Worm (Caenorhabditis elegans): Measurements from ENCODE around the gene R05C11.4.
"Not testable (repeated sequence)": the region's sequence is repeated elsewhere in the genome, so short reads cannot be mapped to it uniquely, and the experiment has no call there.

The R05C11.4 gene

DNA sequence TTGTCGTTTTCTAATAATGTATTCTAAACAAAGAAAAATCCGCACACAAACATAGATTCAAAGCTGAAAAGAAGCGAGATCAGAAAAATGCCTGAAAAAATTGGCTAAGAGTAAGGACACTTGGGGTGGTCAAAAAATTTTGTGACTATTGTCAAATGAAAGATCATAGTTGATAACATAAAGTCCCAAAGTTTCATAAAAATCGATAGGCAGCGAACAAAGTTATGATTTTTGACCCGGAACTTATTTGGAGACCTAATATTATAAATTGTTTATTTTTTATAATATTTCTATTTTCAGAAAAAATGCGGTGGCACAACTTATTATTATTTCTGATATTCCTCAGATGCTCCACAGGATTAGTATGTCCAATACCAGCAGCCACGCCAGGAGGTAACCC lies at the start of gene R05C11.4:
R05C11.4 (plus strand) TSS at position 301 of the 400 bp plus-strand sequence.
- TF ChIP-seq R02D3.7, nhr-129, elt-3 (tag; optimal IDR thresholded peaks at IDR 0.05): not testable (repeated sequence)

DNA sequence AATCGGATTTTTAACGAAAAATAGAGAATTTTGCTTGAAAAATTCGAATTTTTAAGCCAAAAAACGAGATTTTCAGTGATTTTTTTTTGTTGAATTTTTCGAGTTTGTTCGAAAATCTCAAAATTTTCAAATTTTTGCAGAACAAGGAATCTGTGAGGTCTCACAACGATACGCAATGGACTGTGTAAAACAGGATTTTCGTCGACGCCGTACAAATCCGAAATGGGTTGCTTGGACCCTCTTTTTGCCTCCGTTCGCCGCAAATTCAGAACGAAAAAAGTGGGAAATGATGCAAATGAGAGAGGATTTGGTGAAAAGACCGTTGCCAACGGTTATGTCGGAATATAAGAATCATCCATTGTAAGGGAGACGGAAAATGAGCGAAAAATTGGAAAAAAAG lies 49.0 kb upstream of the R05C11.4 start:
- TF ChIP-seq nhr-11 (tag; optimal IDR thresholded peaks at IDR 0.05) = no peak
- no peak for TF ChIP-seq sma-9 (GFP tag; optimal IDR thresholded peaks at IDR 0.05)
- no peak for TF ChIP-seq sma-9 (tag; optimal IDR thresholded peaks at IDR 0.05)
- TF ChIP-seq zag-1 (tag; optimal IDR thresholded peaks at IDR 0.05) = no peak
- TF ChIP-seq nhr-6 (tag; optimal IDR thresholded peaks at IDR 0.05) = no peak

DNA sequence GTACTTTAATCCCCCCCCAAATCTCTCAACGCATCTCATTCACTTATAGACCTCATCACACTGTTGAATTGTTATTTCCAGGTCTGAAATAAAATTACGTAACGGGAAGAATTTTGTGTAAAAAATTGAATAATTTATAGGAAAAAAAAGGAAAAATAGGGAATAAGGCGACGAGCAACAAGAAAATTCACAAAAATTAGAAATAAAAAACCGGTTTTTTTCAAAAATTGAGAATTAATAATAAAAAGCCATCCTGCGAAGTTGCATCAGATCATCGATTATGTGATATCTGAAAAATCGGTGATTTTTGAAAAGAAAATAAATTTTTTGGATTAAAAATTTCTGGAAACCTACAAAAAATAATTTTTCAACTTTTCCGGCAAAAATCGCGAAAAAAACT lies 42.4 kb upstream of the R05C11.4 start:
- TF ChIP-seq nhr-129 (tag; optimal IDR thresholded peaks at IDR 0.05) = no peak
- no peak for TF ChIP-seq lin-11 (tag; optimal IDR thresholded peaks at IDR 0.05)
- TF ChIP-seq nhr-237 (tag; optimal IDR thresholded peaks at IDR 0.05) = no peak
- no peak for TF ChIP-seq ceh-16 (tag; optimal IDR thresholded peaks at IDR 0.05)
- no peak for TF ChIP-seq nhr-25 (tag; optimal IDR thresholded peaks at IDR 0.05)
- TF ChIP-seq ztf-11 (tag; optimal IDR thresholded peaks at IDR 0.05) = no peak
- TF ChIP-seq sma-9 (GFP tag; optimal IDR thresholded peaks at IDR 0.05) = no peak
- no peak for TF ChIP-seq sma-9 (tag; optimal IDR thresholded peaks at IDR 0.05)
- TF ChIP-seq ceh-82 (tag; optimal IDR thresholded peaks at IDR 0.05) = no peak
- no peak for TF ChIP-seq nhr-10 (tag; optimal IDR thresholded peaks at IDR 0.05)
- TF ChIP-seq lin-13 (GFP tag; optimal IDR thresholded peaks at IDR 0.05) = no peak
- no peak for TF ChIP-seq ZK546.5 (tag; optimal IDR thresholded peaks at IDR 0.05)
- TF ChIP-seq crh-2 (tag; optimal IDR thresholded peaks at IDR 0.05) = no peak
- TF ChIP-seq peb-1 (tag; optimal IDR thresholded peaks at IDR 0.05) = no peak

DNA sequence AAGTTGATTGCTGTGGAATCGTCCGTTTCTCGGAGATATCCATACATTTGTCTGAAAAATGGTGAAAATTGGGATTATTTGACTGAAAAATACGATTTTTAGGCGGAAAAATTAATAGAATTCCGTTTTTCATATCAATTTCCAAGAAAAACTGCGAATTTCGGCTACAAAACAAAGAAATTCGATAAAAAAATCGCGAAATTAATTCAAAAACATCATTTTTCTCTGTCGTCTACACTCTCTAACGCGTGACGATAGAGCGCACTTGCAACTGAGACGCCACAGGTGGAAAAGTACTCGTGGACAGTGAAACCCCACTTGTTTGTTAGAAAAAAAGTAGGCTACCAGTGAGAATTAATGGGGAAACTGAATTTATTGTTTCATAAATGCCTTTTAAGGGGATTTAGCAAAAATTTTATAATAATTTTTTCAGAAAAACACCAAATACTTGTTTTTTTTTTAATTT lies 18.3 kb upstream of the R05C11.4 start, which contains the start of gene cpsf-1:
cpsf-1 (minus strand) TSS at position 51 of the 466 bp plus-strand sequence.
- TF ChIP-seq nhr-23 (tag; optimal IDR thresholded peaks at IDR 0.05) = no peak
- TF ChIP-seq ama-1 (optimal IDR thresholded peaks at IDR 0.05) = no peak
- no peak for TF ChIP-seq ZK546.5 (tag; optimal IDR thresholded peaks at IDR 0.05)
- no peak for TF ChIP-seq skn-1 (tag; optimal IDR thresholded peaks at IDR 0.05)
- TF ChIP-seq F13H6.1 (tag; optimal IDR thresholded peaks at IDR 0.05) = peak; percentile 76
- no peak for TF ChIP-seq ztf-4 (tag; optimal IDR thresholded peaks at IDR 0.05)
- TF ChIP-seq ceh-16 (tag; optimal IDR thresholded peaks at IDR 0.05) = no peak
- peak; percentile 59 for TF ChIP-seq nhr-6 (tag; optimal IDR thresholded peaks at IDR 0.05)
- no peak for TF ChIP-seq sma-9 (GFP tag; optimal IDR thresholded peaks at IDR 0.05)
- TF ChIP-seq sma-9 (tag; optimal IDR thresholded peaks at IDR 0.05) = no peak
- TF ChIP-seq unc-55 (GFP tag; optimal IDR thresholded peaks at IDR 0.05) = peak; percentile 96
- TF ChIP-seq R02D3.7 (tag; optimal IDR thresholded peaks at IDR 0.05) = no peak
- TF ChIP-seq lin-13 (GFP tag; optimal IDR thresholded peaks at IDR 0.05) = peak; percentile 93
- peak; percentile 63 for TF ChIP-seq nhr-21 (tag; optimal IDR thresholded peaks at IDR 0.05)
- peak; percentile 48 for TF ChIP-seq nhr-77 (tag; optimal IDR thresholded peaks at IDR 0.05)
- no peak for TF ChIP-seq ztf-1 (GFP tag; conservative IDR thresholded peaks at IDR 0.05)
- TF ChIP-seq C34F6.9 (tag; optimal IDR thresholded peaks at IDR 0.05) = peak; percentile 90
- no peak for TF ChIP-seq nhr-12 (tag; optimal IDR thresholded peaks at IDR 0.05)
- no peak for TF ChIP-seq ztf-11 (tag; optimal IDR thresholded peaks at IDR 0.05)
- peak; percentile 74 to 88 for TF ChIP-seq lsy-2 (tag; optimal IDR thresholded peaks at IDR 0.05)
- TF ChIP-seq peb-1 (tag; optimal IDR thresholded peaks at IDR 0.05) = no peak
- no peak for TF ChIP-seq unc-62 (GFP tag; optimal IDR thresholded peaks at IDR 0.05)
- peak; percentile 87 for TF ChIP-seq crh-2 (tag; optimal IDR thresholded peaks at IDR 0.05)
- peak; percentile 88 for TF ChIP-seq nhr-129 (tag; optimal IDR thresholded peaks at IDR 0.05)
- no peak for TF ChIP-seq mab-5 (tag; optimal IDR thresholded peaks at IDR 0.05)
- TF ChIP-seq lin-39 (tag; optimal IDR thresholded peaks at IDR 0.05) = no peak
- no peak for TF ChIP-seq elt-3 (tag; optimal IDR thresholded peaks at IDR 0.05)
- TF ChIP-seq aly-2 (tag; optimal IDR thresholded peaks at IDR 0.05) = no peak
- TF ChIP-seq lin-11 (tag; optimal IDR thresholded peaks at IDR 0.05) = peak; percentile 54
- no peak for TF ChIP-seq nhr-237 (tag; optimal IDR thresholded peaks at IDR 0.05)
- no peak for TF ChIP-seq nhr-10 (tag; optimal IDR thresholded peaks at IDR 0.05)
- TF ChIP-seq mdl-1 (tag; optimal IDR thresholded peaks at IDR 0.05) = no peak
- no peak for TF ChIP-seq nhr-11 (tag; optimal IDR thresholded peaks at IDR 0.05)
- TF ChIP-seq ceh-82 (tag; optimal IDR thresholded peaks at IDR 0.05) = no peak
- no peak for TF ChIP-seq blmp-1 (tag; optimal IDR thresholded peaks at IDR 0.05; ENCODE audit: insufficient read depth)
- peak; percentile 82 for TF ChIP-seq gmeb-1 (tag; optimal IDR thresholded peaks at IDR 0.05)
- TF ChIP-seq fos-1 (tag; optimal IDR thresholded peaks at IDR 0.05) = peak; percentile 76
- peak; percentile 9 for TF ChIP-seq zag-1 (tag; optimal IDR thresholded peaks at IDR 0.05)
- TF ChIP-seq unc-39 (tag; optimal IDR thresholded peaks at IDR 0.05) = no peak
- no peak for TF ChIP-seq snpc-4 (tag; optimal IDR thresholded peaks at IDR 0.05)
- TF ChIP-seq mbf-1 (tag; optimal IDR thresholded peaks at IDR 0.05) = no peak
- no peak for TF ChIP-seq elt-1 (tag; optimal IDR thresholded peaks at IDR 0.05)
- no peak for TF ChIP-seq dmd-4 (tag; optimal IDR thresholded peaks at IDR 0.05)
- peak; percentile 75 for TF ChIP-seq sem-4 (tag; optimal IDR thresholded peaks at IDR 0.05)
- no peak for TF ChIP-seq Y55F3AM.14 (GFP tag; optimal IDR thresholded peaks at IDR 0.05)
